Worm (Caenorhabditis elegans) whole organism, L2 larva: ENCODE results near the gene F46E10.3.

Experiments
- R02D3.7 ChIP-seq: fragments of 150-350 bp; optimal IDR thresholded peaks from 2 replicates; lab custom pipeline; 2014; ENCODE audit warnings: missing biosample characterization, missing genetic modification characterization
- ZK546.5 ChIP-seq: sonication (generic microtip); optimal IDR thresholded peaks from 2 replicates; lab custom pipeline; 2017; ENCODE audit warnings: missing biosample characterization, missing genetic modification characterization
- alr-1 ChIP-seq: fragments of 150-350 bp; optimal IDR thresholded peaks from 2 replicates; lab custom pipeline; 2014; ENCODE audit warnings: missing biosample characterization, missing genetic modification characterization
- aly-2 ChIP-seq: fragments of 150-350 bp; optimal IDR thresholded peaks from 2 replicates; lab custom pipeline; 2014; ENCODE audit warnings: missing biosample characterization, missing genetic modification characterization
- ama-1 ChIP-seq: fragments of 150-350 bp; optimal IDR thresholded peaks from 2 replicates; lab custom pipeline; 2018; ENCODE audit warnings: inconsistent platforms
- blmp-1 ChIP-seq: sonication (generic microtip); optimal IDR thresholded peaks from 2 replicates; lab custom pipeline; 2017; ENCODE audit warnings: missing genetic modification characterization, mild to moderate bottlenecking, missing compliant biosample characterization, antibody characterized with exemption, moderate library complexity; ENCODE audit not compliant: insufficient read depth
- ceh-82 ChIP-seq: fragments of 150-350 bp; optimal IDR thresholded peaks from 2 replicates; lab custom pipeline; 2014; ENCODE audit warnings: missing biosample characterization, missing genetic modification characterization
- elt-3 ChIP-seq: sonication (generic microtip); optimal IDR thresholded peaks from 2 replicates; lab custom pipeline; 2017; ENCODE audit warnings: missing biosample characterization, missing genetic modification characterization
- nhr-237 ChIP-seq: fragments of 150-350 bp; optimal IDR thresholded peaks from 2 replicates; lab custom pipeline; 2014; ENCODE audit warnings: missing biosample characterization, missing genetic modification characterization
- skn-1 ChIP-seq: sonication (generic microtip); optimal IDR thresholded peaks from 2 replicates; lab custom pipeline; 2017; ENCODE audit warnings: missing biosample characterization, missing genetic modification characterization
- snpc-4 ChIP-seq: fragments of 150-350 bp; optimal IDR thresholded peaks from 2 replicates; lab custom pipeline; 2014; ENCODE audit warnings: missing biosample characterization, missing genetic modification characterization
- unc-39 ChIP-seq: fragments of 150-350 bp; optimal IDR thresholded peaks from 2 replicates; lab custom pipeline; 2014; ENCODE audit warnings: missing biosample characterization, missing genetic modification characterization
- unc-62 ChIP-seq: fragments of 150-350 bp; optimal IDR thresholded peaks from 2 replicates; lab custom pipeline; 2014; ENCODE audit warnings: missing biosample characterization, missing genetic modification reagents, missing genetic modification characterization
- ztf-11 ChIP-seq: sonication (generic microtip); optimal IDR thresholded peaks from 2 replicates; lab custom pipeline; 2017; ENCODE audit warnings: missing biosample characterization, missing genetic modification characterization

ce11 chrV:6551707-6552390 lies 33.8 kb downstream of the F46E10.3 start, which contains the start of gene twk-10:
- TF ChIP-seq ZK546.5 (tag; lab: Kevin White, UChicago) (no peak), unc-39 (no peak), ztf-11 (tag; lab: Kevin White, UChicago) (no peak), skn-1 (tag; lab: Kevin White, UChicago) (no peak), R02D3.7 (tag; lab: Kevin White, UChicago) (no peak), ama-1 (lab: Kevin White, UChicago) (no peak), unc-62 (GFP tag; lab: Kevin White, UChicago) (no peak), ceh-82 (tag; lab: Kevin White, UChicago) (no peak), elt-3 (tag; lab: Kevin White, UChicago) (no peak), snpc-4 (tag; lab: Kevin White, UChicago) (no peak), alr-1 (tag; lab: Kevin White, UChicago) (no peak), blmp-1 (tag; lab: Kevin White, UChicago) (no peak), aly-2 (no peak), nhr-237 (tag; lab: Kevin White, UChicago) (no peak)
